Fruit fly (Drosophila melanogaster): ENCODE measurements around the gene Tao.

The Tao gene

DNA sequence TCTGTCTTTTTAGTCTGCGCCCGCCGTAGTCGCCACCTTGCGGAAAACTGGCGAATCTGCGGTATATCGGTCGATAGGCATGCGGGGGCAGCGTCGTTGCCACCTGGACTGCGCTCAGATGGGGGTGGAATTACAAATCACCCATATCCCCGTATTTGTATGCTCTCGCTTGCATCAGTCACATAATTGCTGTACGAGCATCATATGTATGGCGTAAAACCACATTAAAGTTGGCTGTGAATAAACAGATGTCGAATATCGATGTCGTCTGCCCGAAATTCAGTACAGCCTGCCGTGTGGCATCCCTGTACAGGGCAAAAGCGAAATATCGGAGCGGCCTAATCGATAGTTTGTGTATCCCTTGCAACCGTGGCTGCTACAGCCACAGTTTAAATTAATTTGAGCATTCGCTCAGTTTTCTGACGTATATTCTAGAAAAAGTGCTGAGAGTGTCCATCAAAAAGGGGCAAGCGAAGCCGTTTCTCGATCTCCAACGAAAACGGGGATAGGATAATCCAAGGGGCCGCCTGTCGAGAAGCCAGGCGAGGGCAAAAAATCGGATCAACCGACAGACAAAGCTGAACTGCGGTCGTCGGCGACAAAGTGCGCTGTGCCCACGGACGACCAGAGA is 57.7 kb downstream of the Tao start, which contains the start of the genes Idh3a and CoRest:
Gene Idh3a (minus strand): TSS at position 58 of the 631 bp plus-strand sequence.
Gene CoRest (plus strand): TSS at position 177 of the 631 bp plus-strand sequence.
- TF ChIP-seq h (optimal IDR thresholded peaks at IDR 0.05) (no peak), Myc (optimal IDR thresholded peaks at IDR 0.05) (no peak), Sin3A (optimal IDR thresholded peaks at IDR 0.05) (peak; percentile 66), insv (optimal IDR thresholded peaks at IDR 0.05) (no peak), psq (optimal IDR thresholded peaks at IDR 0.05) (no peak)

DNA sequence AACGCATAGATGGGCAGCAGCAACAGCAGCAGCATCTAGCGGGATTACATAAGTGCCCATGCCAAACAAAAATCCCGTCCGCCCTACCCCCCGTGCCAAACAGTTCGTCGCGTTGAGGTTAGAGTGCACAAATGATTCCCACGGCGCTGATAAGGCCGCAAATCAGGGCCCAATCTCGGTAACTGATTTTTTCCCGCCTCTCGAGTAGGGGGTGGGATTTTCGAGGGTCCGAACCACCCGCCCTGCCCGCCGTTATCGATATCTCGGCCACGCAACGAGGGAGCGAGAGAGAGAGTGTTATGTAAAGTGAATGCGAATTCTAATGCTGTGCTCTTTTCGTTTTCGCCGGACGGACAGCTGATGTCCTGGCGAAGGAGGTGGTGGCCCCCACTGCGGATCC is 58.7 kb downstream of the Tao start:
- TF ChIP-seq ttk (optimal IDR thresholded peaks at IDR 0.05) (no peak), psq (optimal IDR thresholded peaks at IDR 0.05) (no peak), Myc (optimal IDR thresholded peaks at IDR 0.05) (no peak), h (optimal IDR thresholded peaks at IDR 0.05) (no peak), insv (optimal IDR thresholded peaks at IDR 0.05) (no peak), Sin3A (optimal IDR thresholded peaks at IDR 0.05) (no peak)

DNA sequence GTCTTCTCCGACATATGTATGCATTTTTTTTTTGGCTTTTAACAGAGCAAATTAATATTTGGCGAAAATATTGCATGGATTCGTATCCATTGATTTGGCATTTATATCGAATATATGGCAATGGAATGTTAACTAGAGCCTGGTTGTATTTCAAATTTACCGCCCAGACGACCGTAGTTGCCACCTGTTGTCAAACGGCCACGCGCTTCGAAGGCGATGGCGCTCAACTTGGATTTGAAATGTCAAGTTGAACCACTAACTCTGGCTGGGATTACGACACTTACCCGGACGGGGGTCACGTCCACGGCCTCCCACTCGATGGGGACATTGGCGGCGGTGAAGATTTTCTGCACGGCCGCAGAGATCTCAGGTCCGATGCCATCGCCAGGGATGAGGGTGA is 59.2 kb downstream of the Tao start:
- no peak for TF ChIP-seq insv (optimal IDR thresholded peaks at IDR 0.05)
- TF ChIP-seq psq (optimal IDR thresholded peaks at IDR 0.05): no peak
- no peak for TF ChIP-seq Sin3A (optimal IDR thresholded peaks at IDR 0.05)
- no peak for TF ChIP-seq h (optimal IDR thresholded peaks at IDR 0.05)
- no peak for TF ChIP-seq Myc (optimal IDR thresholded peaks at IDR 0.05)
- no peak for TF ChIP-seq ttk (optimal IDR thresholded peaks at IDR 0.05)
